Worm (Caenorhabditis elegans) whole organism, L4 larva: ENCODE data around the gene Y57A10A.29.

Experiments
- R02D3.7 ChIP-seq: fragments of 150-350 bp; sonication (generic microtip); optimal IDR thresholded peaks from 3 replicates; lab custom pipeline; 2014; ENCODE audit warnings: missing biosample characterization, missing genetic modification characterization
- ama-1 ChIP-seq: fragments of 150-350 bp; optimal IDR thresholded peaks from 2 replicates; lab custom pipeline; 2014; ENCODE audit warnings: inconsistent platforms, mixed read lengths
- arid-1 ChIP-seq: fragments of 200-800 bp; sonication (Bioruptor generic); conservative IDR thresholded peaks from 2 replicates; pipeline ENCODE4 v1.3.6; 2022; ENCODE audit warnings: missing genetic modification reagents, missing genetic modification characterization, missing compliant biosample characterization
- attf-4 ChIP-seq: sonication (generic microtip); optimal IDR thresholded peaks from 3 replicates; lab custom pipeline; 2017; ENCODE audit warnings: missing biosample characterization, missing genetic modification characterization
- cey-2 ChIP-seq: sonication (generic microtip); optimal IDR thresholded peaks from 3 replicates; lab custom pipeline; 2017; ENCODE audit warnings: missing genetic modification characterization, mild to moderate bottlenecking, missing compliant biosample characterization, antibody characterized with exemption, borderline replicate concordance; ENCODE audit not compliant: insufficient read depth
- hlh-11 ChIP-seq: fragments of 200-800 bp; sonication (Bioruptor generic); optimal IDR thresholded peaks from 2 replicates; lab custom pipeline; 2018; ENCODE audit warnings: mild to moderate bottlenecking, missing genetic modification characterization, missing compliant biosample characterization
- lin-13 ChIP-seq: fragments of 150-350 bp; optimal IDR thresholded peaks from 2 replicates; lab custom pipeline; 2014; ENCODE audit warnings: missing biosample characterization, missing genetic modification reagents, missing genetic modification characterization
- madf-5 ChIP-seq, 2 experiments: fragments of 200-800 bp; sonication (Bioruptor generic); IDR thresholded peaks; 2 replicates each; pipeline ENCODE4 v1.3.6; 2022; ENCODE audit warnings: missing compliant biosample characterization in 2 of 2, missing genetic modification characterization in 2 of 2
- nhr-11 ChIP-seq: fragments of 150-350 bp; optimal IDR thresholded peaks from 2 replicates; lab custom pipeline; 2014; ENCODE audit warnings: missing biosample characterization, missing genetic modification characterization
- rbr-2 ChIP-seq: sonication (generic microtip); optimal IDR thresholded peaks from 2 replicates; lab custom pipeline; 2016; ENCODE audit warnings: missing genotype, missing genetic modification characterization, missing compliant biosample characterization
- unc-62 ChIP-seq, 3 experiments: fragments of 150-350 bp in 1 of 3; sonication (generic microtip); optimal IDR thresholded peaks in 2 of 3; peaks in 1 of 3; 1 replicate in 1 of 3; 2 replicates in 2 of 3; lab custom pipeline; 2014 to 2017; ENCODE audit warnings: missing biosample characterization in 3 of 3, missing genetic modification characterization in 3 of 3, missing genetic modification reagents in 3 of 3, missing genotype in 1 of 3

ce11 chrII:12261147-12261821, 18.1 kb upstream of the Y57A10A.29 start:
- TF ChIP-seq ama-1 (no peak), arid-1 (GFP tag; lab: Robert Waterston, UW) (no peak), rbr-2 (tag; lab: Kevin White, UChicago) (no peak), R02D3.7 (tag; lab: Kevin White, UChicago) (no peak), hlh-11 (no peak), cey-2 (tag; lab: Kevin White, UChicago) (no peak), nhr-11 (tag; lab: Kevin White, UChicago) (no peak), madf-5 (GFP tag; IDR thresholded peaks at IDR 0.05; lab: Robert Waterston, UW) (no peak), lin-13 (GFP tag; lab: Kevin White, UChicago) (no peak), attf-4 (tag; lab: Kevin White, UChicago) (no peak), unc-62 (GFP tag; optimal IDR thresholded peaks at IDR 0.05 in 1 of 2; lab: Kevin White, UChicago) (no peak), unc-62 (tag; optimal IDR thresholded peaks at IDR 0.05; lab: Kevin White, UChicago) (no peak)
